Fruit fly (Drosophila melanogaster): ENCODE measurements around the gene IntS11.

The IntS11 gene

DNA sequence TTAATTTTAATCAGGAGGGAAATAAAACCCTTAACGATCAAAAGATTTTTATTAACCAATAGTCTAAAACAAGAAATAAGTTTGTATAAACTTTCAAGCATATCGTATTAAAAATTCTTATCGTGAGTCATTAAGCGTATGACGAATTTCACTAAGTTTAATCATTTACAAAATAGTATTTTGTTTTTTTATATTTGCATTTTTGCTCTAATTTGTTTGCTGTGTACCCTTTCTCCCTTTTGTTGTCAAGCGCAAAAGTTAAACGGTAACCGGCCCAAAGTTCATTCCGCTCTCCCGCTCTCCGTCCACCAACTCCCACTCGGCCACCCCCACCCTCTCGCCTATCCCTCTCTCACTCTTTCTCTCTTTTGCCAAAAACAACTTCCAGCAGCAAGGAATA, 18.7 kb downstream of the IntS11 start:
- TF ChIP-seq tai (GFP tag; optimal IDR thresholded peaks at IDR 0.05) (peak; percentile 50), woc (GFP tag; optimal IDR thresholded peaks at IDR 0.05) (no peak), GATAd (GFP tag; optimal IDR thresholded peaks at IDR 0.05) (no peak), Mio (GFP tag; optimal IDR thresholded peaks at IDR 0.05) (no peak), Abd-B (GFP tag; optimal IDR thresholded peaks at IDR 0.05) (no peak), Rel (GFP tag; optimal IDR thresholded peaks at IDR 0.05) (no peak), Rel (tag; optimal IDR thresholded peaks at IDR 0.05) (no peak), CG32264 (GFP tag; optimal IDR thresholded peaks at IDR 0.05) (no peak), br (GFP tag; optimal IDR thresholded peaks at IDR 0.05) (no peak), dl (GFP tag; optimal IDR thresholded peaks at IDR 0.05; ENCODE audit: insufficient read depth in 1 of 2, partially characterized antibody in 2 of 2) (no peak), sage (GFP tag; optimal IDR thresholded peaks at IDR 0.05) (no peak), jim (GFP tag; optimal IDR thresholded peaks at IDR 0.05) (no peak), Myc (optimal IDR thresholded peaks at IDR 0.05) (no peak), Hr83 (GFP tag; optimal IDR thresholded peaks at IDR 0.05; ENCODE audit: poor library complexity, severe bottlenecking) (no peak), Hnf4 (GFP tag; optimal IDR thresholded peaks at IDR 0.05) (peak; percentile 58), Hr78 (GFP tag; optimal IDR thresholded peaks at IDR 0.05) (no peak), CrebA (GFP tag; optimal IDR thresholded peaks at IDR 0.05; ENCODE audit: borderline replicate concordance) (no peak), Dif (GFP tag; optimal IDR thresholded peaks at IDR 0.05; ENCODE audit: partially characterized antibody) (no peak), Vsx2 (GFP tag; optimal IDR thresholded peaks at IDR 0.05; ENCODE audit: partially characterized antibody) (no peak), pan (optimal IDR thresholded peaks at IDR 0.05) (no peak), HLH106 (tag; optimal IDR thresholded peaks at IDR 0.05) (peak; percentile 66), h (GFP tag; optimal IDR thresholded peaks at IDR 0.05) (peak; percentile 22), dmrt93B (GFP tag; optimal IDR thresholded peaks at IDR 0.05) (peak; percentile 5), psq (GFP tag; optimal IDR thresholded peaks at IDR 0.05) (peak; percentile 21), dsf (GFP tag; optimal IDR thresholded peaks at IDR 0.05; ENCODE audit: borderline replicate concordance) (no peak), CG9705 (GFP tag; optimal IDR thresholded peaks at IDR 0.05) (no peak), lola (GFP tag; optimal IDR thresholded peaks at IDR 0.05) (no peak), brk (GFP tag; optimal IDR thresholded peaks at IDR 0.05) (no peak), usp (GFP tag; optimal IDR thresholded peaks at IDR 0.05) (no peak), fru (GFP tag; optimal IDR thresholded peaks at IDR 0.05) (no peak), rgr (GFP tag; optimal IDR thresholded peaks at IDR 0.05) (peak; percentile 36), ey (GFP tag; optimal IDR thresholded peaks at IDR 0.05) (peak; percentile 44), Dfd (GFP tag; optimal IDR thresholded peaks at IDR 0.05) (no peak), Sp1 (GFP tag; optimal IDR thresholded peaks at IDR 0.05) (peak; percentile 52), foxo (GFP tag; optimal IDR thresholded peaks at IDR 0.05) (peak in 1 of 2 experiments; percentile 50), N (GFP tag; optimal IDR thresholded peaks at IDR 0.05) (no peak), OdsH (GFP tag; optimal IDR thresholded peaks at IDR 0.05) (no peak), sv (GFP tag; optimal IDR thresholded peaks at IDR 0.05) (no peak), Jra (GFP tag; optimal IDR thresholded peaks at IDR 0.05) (no peak)

DNA sequence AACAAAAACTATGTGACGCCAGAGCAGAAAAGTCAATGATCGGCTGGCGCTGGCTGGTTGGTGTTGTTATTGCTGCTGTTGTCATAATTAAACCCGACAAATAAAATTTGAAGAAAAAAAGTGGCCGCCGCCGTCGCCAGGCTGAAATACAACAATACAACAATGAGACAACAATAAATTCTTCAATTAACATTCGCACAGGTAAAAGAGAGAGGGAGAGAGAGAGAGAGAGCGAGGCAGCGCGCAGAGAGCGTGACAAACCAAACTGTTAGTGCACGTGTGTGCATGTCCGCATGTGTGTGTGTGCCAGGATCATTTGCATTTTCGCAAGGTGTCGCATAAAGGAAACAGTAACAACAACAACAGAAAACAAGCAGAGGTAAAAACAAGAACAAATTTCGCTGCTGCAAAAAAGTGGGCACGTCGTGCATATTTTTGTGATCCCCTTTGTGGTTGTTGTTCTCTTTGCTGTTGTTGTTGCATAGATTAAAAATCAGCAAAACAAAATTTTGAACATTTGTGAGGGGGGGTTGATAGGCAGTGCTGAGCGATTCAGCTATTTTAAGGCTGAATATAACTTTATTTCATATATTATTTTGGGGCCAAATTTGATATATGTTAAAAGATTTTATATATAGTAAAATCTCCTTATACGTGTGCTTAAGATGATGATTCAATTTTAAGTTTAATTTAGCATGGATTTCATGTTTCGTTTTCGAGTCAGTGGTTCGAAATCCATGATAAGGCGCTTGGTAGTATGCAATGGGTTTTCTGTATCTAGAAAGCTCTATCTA, 19.3 kb downstream of the IntS11 start:
- TF ChIP-seq dsf (GFP tag; optimal IDR thresholded peaks at IDR 0.05; ENCODE audit: borderline replicate concordance) (no peak), GATAd (GFP tag; optimal IDR thresholded peaks at IDR 0.05) (no peak), dl (GFP tag; optimal IDR thresholded peaks at IDR 0.05; ENCODE audit: insufficient read depth in 1 of 2, partially characterized antibody in 2 of 2) (peak in 1 of 2 experiments; percentile 19), Hnf4 (GFP tag; optimal IDR thresholded peaks at IDR 0.05) (no peak), Rel (GFP tag; optimal IDR thresholded peaks at IDR 0.05) (no peak), Rel (tag; optimal IDR thresholded peaks at IDR 0.05) (peak; percentile 28), pan (optimal IDR thresholded peaks at IDR 0.05) (no peak), Hr78 (GFP tag; optimal IDR thresholded peaks at IDR 0.05) (no peak), Dif (GFP tag; optimal IDR thresholded peaks at IDR 0.05; ENCODE audit: partially characterized antibody) (peak; percentile 45), Vsx2 (GFP tag; optimal IDR thresholded peaks at IDR 0.05; ENCODE audit: partially characterized antibody) (peak; percentile 8), Myc (optimal IDR thresholded peaks at IDR 0.05) (peak; percentile 36), br (GFP tag; optimal IDR thresholded peaks at IDR 0.05) (no peak), CG9705 (GFP tag; optimal IDR thresholded peaks at IDR 0.05) (no peak), woc (GFP tag; optimal IDR thresholded peaks at IDR 0.05) (peak; percentile 3)

All from whole organism, wandering third instar larva.